Worm (Caenorhabditis elegans): ENCODE results near the gene phat-6.

- TF ChIP-seq flt-1 (GFP tag; IDR thresholded peaks at IDR 0.05) (no peak), ref-1 (GFP tag; conservative IDR thresholded peaks at IDR 0.05) (no peak), ztf-23 (GFP tag; IDR thresholded peaks at IDR 0.05) (no peak), klf-2 (GFP tag; conservative IDR thresholded peaks at IDR 0.05) (no peak), T22C8.4 (GFP tag; IDR thresholded peaks at IDR 0.05) (no peak), tab-1 (GFP tag; IDR thresholded peaks at IDR 0.05) (no peak)
Observed at ce11 chrX:15215272-15215671, 21.1 kb upstream of the phat-6 start.

Data from whole organism, midembryonic.